Worm (Caenorhabditis elegans) whole organism, early embryonic: ENCODE results near the gene F49E2.5.

ENCODE experiments used
- B0310.2 ChIP-seq: sonication (generic microtip); optimal IDR thresholded peaks from 2 replicates; lab custom pipeline; 2016; ENCODE audit warnings: mild to moderate bottlenecking, missing genetic modification characterization, missing compliant biosample characterization
- F13C5.2 ChIP-seq: sonication (generic microtip); optimal IDR thresholded peaks from 2 replicates; lab custom pipeline; 2017; ENCODE audit warnings: mild to moderate bottlenecking, missing genetic modification characterization, inconsistent platforms, missing compliant biosample characterization
- aly-1 ChIP-seq: sonication (generic microtip); optimal IDR thresholded peaks from 2 replicates; lab custom pipeline; 2016; ENCODE audit warnings: missing genetic modification characterization, missing compliant biosample characterization
- ama-1 ChIP-seq: fragments of 150-350 bp; optimal IDR thresholded peaks from 2 replicates; lab custom pipeline; 2014
- ceh-13 ChIP-seq: fragments of 200-800 bp; sonication (Bioruptor generic); optimal IDR thresholded peaks from 2 replicates; lab custom pipeline; 2018; ENCODE audit warnings: mild to moderate bottlenecking, missing genetic modification characterization, missing compliant biosample characterization
- ceh-36 ChIP-seq: sonication (generic microtip); optimal IDR thresholded peaks from 2 replicates; lab custom pipeline; 2016; ENCODE audit warnings: missing genetic modification characterization, inconsistent platforms, missing compliant biosample characterization
- ets-7 ChIP-seq: sonication (generic microtip); optimal IDR thresholded peaks from 2 replicates; lab custom pipeline; 2016; ENCODE audit warnings: missing genotype, missing genetic modification characterization, missing compliant biosample characterization
- flt-1 ChIP-seq: fragments of 200-800 bp; sonication (Bioruptor generic); IDR thresholded peaks from 2 replicates; pipeline ENCODE4 v1.3.6; 2022; ENCODE audit warnings: missing genetic modification characterization, missing compliant biosample characterization
- hmbx-1 ChIP-seq: sonication (generic microtip); optimal IDR thresholded peaks from 2 replicates; lab custom pipeline; 2016; ENCODE audit warnings: mild to moderate bottlenecking, missing genetic modification characterization, missing compliant biosample characterization
- hmg-4 ChIP-seq: fragments of 200-800 bp; sonication (Bioruptor generic); optimal IDR thresholded peaks from 2 replicates; lab custom pipeline; 2018; ENCODE audit warnings: mild to moderate bottlenecking, missing genetic modification characterization, missing compliant biosample characterization
- hnd-1 ChIP-seq: sonication (generic microtip); optimal IDR thresholded peaks from 2 replicates; lab custom pipeline; 2016; ENCODE audit warnings: missing genetic modification characterization, missing compliant biosample characterization
- pes-1 ChIP-seq: fragments of 200-800 bp; sonication (Bioruptor generic); IDR thresholded peaks from 2 replicates; pipeline ENCODE4 v1.3.6; 2022; ENCODE audit warnings: missing genetic modification reagents, missing genetic modification characterization, missing compliant biosample characterization
- scrt-1 ChIP-seq: fragments of 200-800 bp; sonication (Bioruptor generic); IDR thresholded peaks from 2 replicates; pipeline ENCODE4 v1.3.6; 2022; ENCODE audit warnings: missing genetic modification characterization, missing compliant biosample characterization
- sea-1 ChIP-seq: fragments of 200-800 bp; sonication (Bioruptor generic); conservative IDR thresholded peaks from 2 replicates; pipeline ENCODE4 v1.3.6; 2022; ENCODE audit warnings: missing genetic modification characterization, missing compliant biosample characterization
- tbx-11 ChIP-seq: fragments of 200-800 bp; sonication (Bioruptor generic); IDR thresholded peaks from 2 replicates; pipeline ENCODE4 v1.3.6; 2022; ENCODE audit warnings: missing genetic modification characterization, missing compliant biosample characterization
- tbx-37 ChIP-seq: fragments of 200-800 bp; sonication (Bioruptor generic); conservative IDR thresholded peaks from 2 replicates; pipeline ENCODE4 v1.3.6; 2022; ENCODE audit warnings: missing genetic modification reagents, missing genetic modification characterization, missing compliant biosample characterization
- tra-4 ChIP-seq: sonication (generic microtip); optimal IDR thresholded peaks from 2 replicates; lab custom pipeline; 2017; ENCODE audit warnings: missing genetic modification characterization, missing compliant biosample characterization

F49E2.5 gene

ce11 chrX:9566429-9566828 lies 23.0 kb downstream of the F49E2.5 start, which contains the start of gene F49E2.2:
Gene F49E2.2, plus strand, starts transcription at chrX:9566729.
- TF ChIP-seq scrt-1: no peak
- no peak for TF ChIP-seq aly-1 (tag; lab: Kevin White, UChicago)

DNA sequence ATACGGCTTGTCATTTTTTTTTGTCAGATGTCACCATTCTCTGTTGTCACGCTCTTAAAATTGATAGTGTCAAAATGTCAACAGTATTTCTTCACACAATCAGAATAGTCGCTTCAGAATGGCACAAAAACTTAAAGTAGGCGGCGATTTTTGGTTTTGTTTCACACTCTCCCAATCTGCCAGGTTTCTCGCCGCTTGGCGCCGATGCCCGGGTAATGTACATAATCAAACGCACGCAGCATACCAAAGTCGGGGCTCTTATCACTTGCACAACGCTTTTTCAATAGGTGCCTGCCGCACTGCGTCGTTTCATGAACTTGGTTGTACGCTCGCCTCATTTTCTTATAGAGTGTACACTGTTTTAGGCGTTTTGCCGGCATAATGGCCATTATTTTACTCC lies 25.1 kb downstream of the F49E2.5 start:
- TF ChIP-seq flt-1 (GFP tag; lab: Robert Waterston, UW) (no peak), ets-7 (no peak), scrt-1 (no peak), pes-1 (GFP tag; lab: Robert Waterston, UW) (no peak), tra-4 (tag; lab: Kevin White, UChicago) (no peak), hnd-1 (no peak), F13C5.2 (tag; lab: Kevin White, UChicago) (no peak), aly-1 (tag; lab: Kevin White, UChicago) (no peak), ceh-36 (tag; lab: Kevin White, UChicago) (no peak), hmg-4 (GFP tag; lab: Kevin White, UChicago) (no peak), B0310.2 (tag; lab: Kevin White, UChicago) (no peak), sea-1 (GFP tag; lab: Robert Waterston, UW) (no peak), ceh-13 (GFP tag; lab: Kevin White, UChicago) (no peak), tbx-11 (GFP tag; lab: Robert Waterston, UW) (no peak)

ce11 chrX:9576928-9577327 lies 33.5 kb downstream of the F49E2.5 start, which contains the start of gene glb-17:
Gene glb-17, minus strand, starts transcription at chrX:9577028.
- TF ChIP-seq tra-4 (tag; lab: Kevin White, UChicago) (no peak), ceh-36 (tag; lab: Kevin White, UChicago) (no peak)

- TF ChIP-seq aly-1 (tag; lab: Kevin White, UChicago): no peak
- no peak for TF ChIP-seq ets-7
- TF ChIP-seq ceh-13 (GFP tag; lab: Kevin White, UChicago): no peak
- no peak for TF ChIP-seq hnd-1
- no peak for TF ChIP-seq tbx-11 (GFP tag; lab: Robert Waterston, UW)
- no peak for TF ChIP-seq pes-1 (GFP tag; lab: Robert Waterston, UW)
- no peak for TF ChIP-seq ama-1 (lab: Kevin White, UChicago)
- no peak for TF ChIP-seq hmg-4 (GFP tag; lab: Kevin White, UChicago)
- no peak for TF ChIP-seq hmbx-1 (tag; lab: Kevin White, UChicago)
- TF ChIP-seq tbx-37 (GFP tag; lab: Robert Waterston, UW): no peak
- no peak for TF ChIP-seq flt-1 (GFP tag; lab: Robert Waterston, UW)
- no peak for TF ChIP-seq scrt-1
- no peak for TF ChIP-seq ceh-36 (tag; lab: Kevin White, UChicago)
- no peak for TF ChIP-seq tra-4 (tag; lab: Kevin White, UChicago)
- no peak for TF ChIP-seq B0310.2 (tag; lab: Kevin White, UChicago)
- TF ChIP-seq F13C5.2 (tag; lab: Kevin White, UChicago): no peak
- no peak for TF ChIP-seq sea-1 (GFP tag; lab: Robert Waterston, UW)
Observed at ce11 chrX:9584333-9584732, 40.9 kb downstream of the F49E2.5 start, which contains the start of gene gpx-5. Gene gpx-5, plus strand, starts transcription at chrX:9584668.

ce11 chrX:9585584-9586166 lies 42.2 kb downstream of the F49E2.5 start:
- TF ChIP-seq ceh-36 (tag; lab: Kevin White, UChicago) (no peak), flt-1 (GFP tag; lab: Robert Waterston, UW) (no peak), ama-1 (lab: Kevin White, UChicago) (no peak), B0310.2 (tag; lab: Kevin White, UChicago) (no peak), tra-4 (tag; lab: Kevin White, UChicago) (no peak), aly-1 (tag; lab: Kevin White, UChicago) (no peak), tbx-11 (GFP tag; lab: Robert Waterston, UW) (no peak), hmbx-1 (tag; lab: Kevin White, UChicago) (no peak), F13C5.2 (tag; lab: Kevin White, UChicago) (no peak), ets-7 (no peak), hnd-1 (no peak), tbx-37 (GFP tag; lab: Robert Waterston, UW) (no peak), sea-1 (GFP tag; lab: Robert Waterston, UW) (no peak), ceh-13 (GFP tag; lab: Kevin White, UChicago) (no peak), hmg-4 (GFP tag; lab: Kevin White, UChicago) (no peak), scrt-1 (no peak), pes-1 (GFP tag; lab: Robert Waterston, UW) (no peak)

ce11 chrX:9587642-9588041 lies 44.2 kb downstream of the F49E2.5 start, which contains the start of gene gpx-3:
Gene gpx-3, plus strand, starts transcription at chrX:9587942.
- TF ChIP-seq tbx-11 (GFP tag; lab: Robert Waterston, UW) (no peak), aly-1 (tag; lab: Kevin White, UChicago) (no peak), pes-1 (GFP tag; lab: Robert Waterston, UW) (no peak), sea-1 (GFP tag; lab: Robert Waterston, UW) (no peak), F13C5.2 (tag; lab: Kevin White, UChicago) (no peak), ama-1 (lab: Kevin White, UChicago) (no peak), B0310.2 (tag; lab: Kevin White, UChicago) (no peak), hnd-1 (no peak), hmg-4 (GFP tag; lab: Kevin White, UChicago) (no peak), flt-1 (GFP tag; lab: Robert Waterston, UW) (no peak), scrt-1 (no peak), hmbx-1 (tag; lab: Kevin White, UChicago) (no peak), ets-7 (no peak), ceh-36 (tag; lab: Kevin White, UChicago) (no peak), ceh-13 (GFP tag; lab: Kevin White, UChicago) (no peak), tra-4 (tag; lab: Kevin White, UChicago) (no peak), tbx-37 (GFP tag; lab: Robert Waterston, UW) (no peak)

- TF ChIP-seq hmbx-1 (tag; lab: Kevin White, UChicago) (no peak), tra-4 (tag; lab: Kevin White, UChicago) (no peak), ama-1 (lab: Kevin White, UChicago) (no peak), pes-1 (GFP tag; lab: Robert Waterston, UW) (no peak), tbx-37 (GFP tag; lab: Robert Waterston, UW) (no peak), F13C5.2 (tag; lab: Kevin White, UChicago) (no peak), sea-1 (GFP tag; lab: Robert Waterston, UW) (no peak), ets-7 (no peak), ceh-13 (GFP tag; lab: Kevin White, UChicago) (no peak), scrt-1 (no peak), B0310.2 (tag; lab: Kevin White, UChicago) (no peak), tbx-11 (GFP tag; lab: Robert Waterston, UW) (no peak), hnd-1 (no peak), hmg-4 (GFP tag; lab: Kevin White, UChicago) (no peak), aly-1 (tag; lab: Kevin White, UChicago) (no peak), flt-1 (GFP tag; lab: Robert Waterston, UW) (no peak), ceh-36 (tag; lab: Kevin White, UChicago) (no peak)
Observed at ce11 chrX:9589123-9589522, 45.7 kb downstream of the F49E2.5 start, which contains the start of gene del-8. Gene del-8, plus strand, starts transcription at chrX:9589423.
